Fruit fly (Drosophila melanogaster) whole organism, embryonic: ENCODE data around the gene CG42324.

ENCODE experiments used
- CG1024 ChIP-seq: fragments of 200-800 bp; sonication (Bioruptor generic); IDR thresholded peaks from 2 replicates; pipeline ENCODE4 v1.3.6; 2022; ENCODE audit warnings: missing biosample characterization, missing genetic modification characterization
- CG11456 ChIP-seq: fragments of 200-800 bp; sonication (Bioruptor generic); IDR thresholded peaks from 3 replicates; pipeline ENCODE4 v1.3.6; 2022; ENCODE audit warnings: missing biosample characterization, missing genetic modification characterization
- CG11504 ChIP-seq: fragments of 200-800 bp; sonication (Bioruptor generic); optimal IDR thresholded peaks from 3 replicates; lab custom pipeline; 2019; ENCODE audit warnings: missing biosample characterization, mild to moderate bottlenecking, missing genetic modification characterization, moderate library complexity
- CG13296 ChIP-seq: fragments of 200-800 bp; sonication (Bioruptor generic); optimal IDR thresholded peaks from 3 replicates; lab custom pipeline; 2018; ENCODE audit warnings: missing biosample characterization, mild to moderate bottlenecking, missing genetic modification characterization
- CG14441 ChIP-seq: fragments of 200-800 bp; sonication (Bioruptor generic); IDR thresholded peaks from 2 replicates; pipeline ENCODE4 v1.3.6; 2022; ENCODE audit warnings: missing biosample characterization, missing genetic modification characterization
- CG14667 ChIP-seq: fragments of 200-800 bp; sonication (Bioruptor generic); IDR thresholded peaks from 2 replicates; pipeline ENCODE4 v1.3.6; 2022; ENCODE audit warnings: missing biosample characterization, missing genetic modification characterization
- CG15269 ChIP-seq: fragments of 200-800 bp; sonication (Bioruptor generic); optimal IDR thresholded peaks from 2 replicates; lab custom pipeline; 2018; ENCODE audit warnings: missing biosample characterization, mild to moderate bottlenecking, missing genetic modification characterization, moderate library complexity
- CG1603 ChIP-seq: fragments of 200-800 bp; sonication (Bioruptor generic); optimal IDR thresholded peaks from 2 replicates; lab custom pipeline; 2019; ENCODE audit warnings: missing biosample characterization, mild to moderate bottlenecking, missing genetic modification characterization, moderate library complexity
- CG16815 ChIP-seq: fragments of 200-800 bp; sonication (Bioruptor generic); optimal IDR thresholded peaks from 3 replicates; lab custom pipeline; 2017; ENCODE audit warnings: missing biosample characterization, mild to moderate bottlenecking, missing genetic modification characterization
- CG17186 ChIP-seq: fragments of 200-800 bp; sonication (Bioruptor generic); optimal IDR thresholded peaks from 3 replicates; lab custom pipeline; 2017; ENCODE audit warnings: missing biosample characterization, missing genetic modification reagents, missing genetic modification characterization
- CG2199 ChIP-seq: fragments of 200-800 bp; sonication (Bioruptor generic); IDR thresholded peaks from 3 replicates; pipeline ENCODE4 v1.3.6; 2022; ENCODE audit warnings: missing biosample characterization, missing genetic modification characterization
- CG34376 ChIP-seq: fragments of 200-800 bp; sonication (Bioruptor generic); optimal IDR thresholded peaks from 2 replicates; lab custom pipeline; 2018; ENCODE audit warnings: missing biosample characterization, mild to moderate bottlenecking, missing genetic modification characterization
- CG5245 ChIP-seq: fragments of 200-800 bp; sonication (Bioruptor generic); optimal IDR thresholded peaks from 3 replicates; lab custom pipeline; 2016; ENCODE audit warnings: missing biosample characterization, missing genetic modification characterization
- CG6254 ChIP-seq: fragments of 200-800 bp; sonication (Bioruptor generic); optimal IDR thresholded peaks from 3 replicates; lab custom pipeline; 2017; ENCODE audit warnings: mild to moderate bottlenecking, missing biosample characterization, missing genetic modification reagents, missing genetic modification characterization
- CG8359 ChIP-seq: fragments of 200-800 bp; sonication (Bioruptor generic); optimal IDR thresholded peaks from 2 replicates; lab custom pipeline; 2017; ENCODE audit warnings: missing biosample characterization, mild to moderate bottlenecking, missing genetic modification characterization, borderline replicate concordance
- Dbx ChIP-seq: fragments of 200-800 bp; sonication (Bioruptor generic); IDR thresholded peaks from 3 replicates; pipeline ENCODE4 v1.3.6; 2022; ENCODE audit warnings: missing biosample characterization, missing genetic modification characterization
- Doc3 ChIP-seq: fragments of 200-800 bp; sonication (Bioruptor generic); IDR thresholded peaks from 3 replicates; pipeline ENCODE4 v1.3.6; 2022; ENCODE audit warnings: missing biosample characterization, missing genetic modification characterization; ENCODE audit not compliant: partially characterized antibody
- Ets65A ChIP-seq: fragments of 200-800 bp; sonication (Bioruptor generic); peaks from one replicate; lab custom pipeline; 2016; ENCODE audit warnings: missing biosample characterization, missing genetic modification characterization
- HLH3B ChIP-seq: fragments of 200-800 bp; sonication (Bioruptor generic); IDR thresholded peaks from 2 replicates; pipeline ENCODE4 v1.3.6; 2022; ENCODE audit warnings: missing biosample characterization, missing genetic modification characterization
- Hmr ChIP-seq: fragments of 200-800 bp; sonication (Bioruptor generic); optimal IDR thresholded peaks from 3 replicates; lab custom pipeline; 2017; ENCODE audit warnings: mild to moderate bottlenecking, missing biosample characterization, missing genetic modification reagents, missing genetic modification characterization
- Hr78 ChIP-seq, 2 experiments: fragments of 200-800 bp in 1 of 2; fragments of >200 bp in 1 of 2; sonication (Bioruptor generic) in 1 of 2; optimal IDR thresholded peaks; 2 replicates each; lab custom pipeline; 2017 to 2019; ENCODE audit warnings: missing biosample characterization in 2 of 2, missing genetic modification characterization in 2 of 2, mild to moderate bottlenecking in 1 of 2, moderate library complexity in 1 of 2
- Hsf ChIP-seq: fragments of 200-800 bp; sonication (Bioruptor generic); optimal IDR thresholded peaks from 3 replicates; lab custom pipeline; 2016; ENCODE audit warnings: missing biosample characterization, missing genetic modification characterization
- Med ChIP-seq: fragments of 200-800 bp; sonication (Bioruptor generic); peaks from one replicate; lab custom pipeline; 2016; ENCODE audit warnings: missing biosample characterization, missing genetic modification characterization, mild to moderate bottlenecking, inconsistent platforms, moderate library complexity
- Pdp1 ChIP-seq, 2 experiments: fragments of 200-800 bp; sonication (Bioruptor generic); optimal IDR thresholded peaks; 3 replicates each; lab custom pipeline; 2016; ENCODE audit warnings: missing biosample characterization in 2 of 2, missing genetic modification characterization in 2 of 2, mild to moderate bottlenecking in 1 of 2, moderate library complexity in 1 of 2
- Six4 ChIP-seq: fragments of 200-800 bp; sonication (Bioruptor generic); optimal IDR thresholded peaks from 2 replicates; lab custom pipeline; 2016; ENCODE audit warnings: missing biosample characterization, missing genetic modification characterization
- btn ChIP-seq: fragments of 200-800 bp; sonication (Bioruptor generic); optimal IDR thresholded peaks from 2 replicates; lab custom pipeline; 2016; ENCODE audit warnings: missing biosample characterization, missing genetic modification characterization
- chm ChIP-seq: fragments of 200-800 bp; sonication (Bioruptor generic); IDR thresholded peaks from 2 replicates; pipeline ENCODE4 v1.3.6; 2022; ENCODE audit warnings: missing biosample characterization, missing genetic modification characterization
- ci ChIP-seq: fragments of 200-800 bp; sonication (Bioruptor generic); IDR thresholded peaks from 3 replicates; pipeline ENCODE4 v1.3.6; 2022; ENCODE audit warnings: missing biosample characterization, missing genetic modification characterization
- dmrt99B ChIP-seq: fragments of 200-800 bp; sonication (Bioruptor generic); optimal IDR thresholded peaks from 2 replicates; lab custom pipeline; 2018; ENCODE audit warnings: missing biosample characterization, mild to moderate bottlenecking, missing genetic modification characterization, moderate library complexity
- esg ChIP-seq: fragments of 200-800 bp; sonication (Bioruptor generic); conservative IDR thresholded peaks from 2 replicates; pipeline ENCODE4 v1.3.6; 2022; ENCODE audit warnings: missing biosample characterization, missing genetic modification characterization
- gce ChIP-seq: fragments of 200-800 bp; sonication (Bioruptor generic); IDR thresholded peaks from 3 replicates; pipeline ENCODE4 v1.3.6; 2022; ENCODE audit warnings: missing biosample characterization, missing genetic modification characterization
- gfzf ChIP-seq: fragments of 200-800 bp; sonication (Bioruptor generic); optimal IDR thresholded peaks from 2 replicates; lab custom pipeline; 2016; ENCODE audit warnings: missing biosample characterization, mild to moderate bottlenecking, missing genetic modification characterization, moderate library complexity
- grau ChIP-seq: fragments of 200-800 bp; optimal IDR thresholded peaks from 3 replicates; lab custom pipeline; 2019; ENCODE audit warnings: missing biosample characterization, mild to moderate bottlenecking, missing genetic modification characterization, moderate library complexity
- kni ChIP-seq: fragments of 200-800 bp; sonication (Bioruptor generic); optimal IDR thresholded peaks from 3 replicates; lab custom pipeline; 2017; ENCODE audit warnings: mild to moderate bottlenecking, missing biosample characterization, missing genetic modification reagents, missing genetic modification characterization
- mam ChIP-seq: fragments of 200-800 bp; sonication (Bioruptor generic); optimal IDR thresholded peaks from 3 replicates; lab custom pipeline; 2016; ENCODE audit warnings: missing biosample characterization, missing genetic modification characterization
- nmo ChIP-seq: fragments of 200-800 bp; sonication (Bioruptor generic); optimal IDR thresholded peaks from 2 replicates; lab custom pipeline; 2018; ENCODE audit warnings: missing biosample characterization, mild to moderate bottlenecking, missing genetic modification characterization, moderate library complexity
- org-1 ChIP-seq: fragments of 200-800 bp; sonication (Bioruptor generic); optimal IDR thresholded peaks from 2 replicates; lab custom pipeline; 2017; ENCODE audit warnings: missing biosample characterization, missing genetic modification characterization
- pb ChIP-seq: fragments of 200-800 bp; sonication (Bioruptor generic); optimal IDR thresholded peaks from 3 replicates; lab custom pipeline; 2016; ENCODE audit warnings: missing biosample characterization, missing genetic modification characterization
- pnt ChIP-seq: fragments of 200-800 bp; sonication (Bioruptor generic); optimal IDR thresholded peaks from 3 replicates; lab custom pipeline; 2016; ENCODE audit warnings: missing biosample characterization, missing genetic modification characterization
- ro ChIP-seq: fragments of 200-800 bp; sonication (Bioruptor generic); IDR thresholded peaks from 2 replicates; pipeline ENCODE4 v1.3.6; 2022; ENCODE audit warnings: missing biosample characterization, missing genetic modification characterization
- row ChIP-seq: fragments of 200-800 bp; sonication (Bioruptor generic); IDR thresholded peaks from 3 replicates; pipeline ENCODE4 v1.3.6; 2022; ENCODE audit warnings: missing biosample characterization, missing genetic modification characterization
- sd ChIP-seq: fragments of 200-800 bp; sonication (Bioruptor generic); optimal IDR thresholded peaks from 3 replicates; lab custom pipeline; 2018; ENCODE audit warnings: missing biosample characterization, mild to moderate bottlenecking, missing genetic modification characterization, moderate library complexity
- sens ChIP-seq: fragments of 200-800 bp; sonication (Bioruptor generic); peaks from one replicate; lab custom pipeline; 2016; ENCODE audit warnings: missing biosample characterization, missing genetic modification characterization
- seq ChIP-seq: fragments of 200-800 bp; sonication (Bioruptor generic); IDR thresholded peaks from 2 replicates; pipeline ENCODE4 v1.3.6; 2022; ENCODE audit warnings: missing biosample characterization, missing genetic modification characterization
- sim ChIP-seq: fragments of 200-800 bp; sonication (Bioruptor generic); IDR thresholded peaks from 2 replicates; pipeline ENCODE4 v1.3.6; 2022; ENCODE audit warnings: missing biosample characterization, missing genetic modification characterization
- tgo ChIP-seq: fragments of 200-800 bp; sonication (Bioruptor generic); IDR thresholded peaks from 3 replicates; pipeline ENCODE4 v1.3.6; 2022; ENCODE audit warnings: missing biosample characterization, missing genetic modification characterization
- unc-4 ChIP-seq: fragments of 200-800 bp; sonication (Bioruptor generic); IDR thresholded peaks from 2 replicates; pipeline ENCODE4 v1.3.6; 2022; ENCODE audit warnings: missing biosample characterization, missing genetic modification characterization; ENCODE audit not compliant: partially characterized antibody
- unpg ChIP-seq: fragments of 200-800 bp; sonication (Bioruptor generic); optimal IDR thresholded peaks from 3 replicates; lab custom pipeline; 2018; ENCODE audit warnings: missing biosample characterization, mild to moderate bottlenecking, missing genetic modification characterization, moderate library complexity
- vvl ChIP-seq: fragments of 200-800 bp; sonication (Bioruptor generic); IDR thresholded peaks from 2 replicates; pipeline ENCODE4 v1.3.6; 2022; ENCODE audit warnings: missing biosample characterization, missing genetic modification characterization
- zfh1 ChIP-seq: fragments of 200-800 bp; sonication (Bioruptor generic); IDR thresholded peaks from 3 replicates; pipeline ENCODE4 v1.3.6; 2022; ENCODE audit warnings: missing biosample characterization, missing genetic modification characterization

Gene CG42324

dm6 chr3L:3551008-3551407 lies 78.8 kb downstream of the CG42324 start (continued):
- TF ChIP-seq CG1603 (tag; lab: Kevin White, UChicago) (peak; percentile 6), HLH3B (peak; percentile 43; the same call in 1 of the 2 replicates), gce (GFP tag; lab: Robert Waterston, UW) (0 out of 3 replicates have a peak, but pooled peaks have one; percentile 9), CG15269 (tag; lab: Kevin White, UChicago) (peak; percentile 21), CG8359 (GFP tag; lab: Kevin White, UChicago) (peak; percentile 4), grau (tag; lab: Kevin White, UChicago) (peak; percentile 2), row (GFP tag; lab: Robert Waterston, UW) (peak; percentile 41; the same call in 2 of the 3 replicates), tgo (peak; percentile 23; the same call in 1 of the 3 replicates), gfzf (no peak), seq (peak; percentile 62), unpg (GFP tag; lab: Kevin White, UChicago) (peak; percentile 10), sd (no peak), Hmr (no peak), CG17186 (no peak), unc-4 (no peak), Six4 (GFP tag; lab: Kevin White, UChicago) (peak; percentile 19), Hsf (GFP tag; lab: Kevin White, UChicago) (peak; percentile 4), nmo (GFP tag; lab: Kevin White, UChicago) (peak; percentile 42), Med (GFP tag; lab: Kevin White, UChicago) (peak; percentile 64)

- peak; percentile 15 for TF ChIP-seq kni (GFP tag; lab: Kevin White, UChicago)
- peak; percentile 50; the same call in 2 of the 3 replicates for TF ChIP-seq ci (GFP tag; lab: Robert Waterston, UW)
- TF ChIP-seq Hr78 (GFP tag; optimal IDR thresholded peaks at IDR 0.05; lab: Kevin White, UChicago) = peak in 1 of 2 experiments; percentile 22
- TF ChIP-seq Doc3 (GFP tag; lab: Robert Waterston, UW) = no peak
- TF ChIP-seq sens = peak; percentile 0
- TF ChIP-seq sd = peak; percentile 18
- TF ChIP-seq sim (GFP tag; lab: Robert Waterston, UW) = no peak
- TF ChIP-seq CG14667 = no peak
- peak; percentile 26 for TF ChIP-seq Ets65A (GFP tag; lab: Kevin White, UChicago)
- TF ChIP-seq CG1603 (tag; lab: Kevin White, UChicago) = no peak
- peak; percentile 3 for TF ChIP-seq CG11504 (tag; lab: Kevin White, UChicago)
- no peak for TF ChIP-seq CG1024 (GFP tag; lab: Robert Waterston, UW)
- TF ChIP-seq btn (GFP tag; lab: Kevin White, UChicago) = no peak
- TF ChIP-seq CG16815 = no peak
- TF ChIP-seq zfh1 (GFP tag; lab: Robert Waterston, UW) = no peak
- no peak for TF ChIP-seq pb (GFP tag; lab: Kevin White, UChicago)
- peak; percentile 52; the same call in 1 of the 2 replicates for TF ChIP-seq vvl
- no peak for TF ChIP-seq CG13296
- peak in 1 of 2 experiments; percentile 68 for TF ChIP-seq Pdp1 (GFP tag; optimal IDR thresholded peaks at IDR 0.05; lab: Kevin White, UChicago)
- no peak for TF ChIP-seq esg
- no peak for TF ChIP-seq CG34376 (GFP tag; lab: Kevin White, UChicago)
- peak; percentile 25 for TF ChIP-seq dmrt99B (tag; lab: Kevin White, UChicago)
- no peak for TF ChIP-seq CG11456
- TF ChIP-seq org-1 (GFP tag; lab: Kevin White, UChicago) = no peak
- TF ChIP-seq chm (GFP tag; lab: Robert Waterston, UW) = no peak
- TF ChIP-seq CG6254 (GFP tag; lab: Kevin White, UChicago) = peak; percentile 86
- no peak for TF ChIP-seq CG14441
- no peak for TF ChIP-seq CG5245 (GFP tag; lab: Kevin White, UChicago)
- no peak for TF ChIP-seq pnt
- no peak for TF ChIP-seq Dbx
- no peak for TF ChIP-seq ro (GFP tag; lab: Robert Waterston, UW)
- TF ChIP-seq CG2199 (GFP tag; lab: Robert Waterston, UW) = 0 out of 3 replicates have a peak, but pooled peaks have one; percentile 19
- TF ChIP-seq mam (GFP tag; lab: Kevin White, UChicago) = no peak
Observed at dm6 chr3L:3552313-3552868, 80.1 kb downstream of the CG42324 start.
